Worm (Caenorhabditis elegans): Measurements from ENCODE around the gene mrps-18A.
A peak's percentile ranks its signal among the peaks of the same experiment; 100 is the strongest.

mrps-18A gene

ce11 chrIII:8331779-8332178, at the start of gene mrps-18A, which contains the start of gene ZC262.2 (continued):
- TF ChIP-seq grh-1 (GFP tag; IDR thresholded peaks at IDR 0.05) (no peak), fkh-4 (tag; optimal IDR thresholded peaks at IDR 0.05; ENCODE audit: borderline replicate concordance) (no peak), pax-3 (tag; optimal IDR thresholded peaks at IDR 0.05) (no peak)

DNA sequence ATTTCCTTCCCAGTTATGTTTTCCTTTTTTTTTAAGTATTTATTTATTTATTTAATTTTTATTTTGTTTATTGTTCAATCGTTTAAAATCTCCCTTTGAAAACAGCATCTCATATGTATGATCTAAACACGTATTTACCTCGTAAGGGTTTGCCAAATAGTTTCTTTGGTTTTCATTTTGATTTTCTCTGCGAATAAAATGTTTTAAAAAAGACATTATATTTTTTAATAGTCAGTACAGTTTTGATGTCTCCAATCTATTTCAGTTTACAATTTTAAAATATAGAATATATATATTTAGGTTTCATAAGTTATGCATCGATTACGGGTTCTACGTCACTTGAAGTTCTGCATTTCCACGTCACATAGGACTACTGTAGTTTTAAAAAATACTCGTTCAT, 48.9 kb upstream of the mrps-18A start, which contains the start of gene R05D3.12:
Gene R05D3.12 (plus strand): TSS at position 301 of the 400 bp plus-strand sequence.
- no peak for TF ChIP-seq mep-1 (tag; optimal IDR thresholded peaks at IDR 0.05)
- no peak for TF ChIP-seq tlp-1 (tag; optimal IDR thresholded peaks at IDR 0.05)
- TF ChIP-seq pag-3 (tag; optimal IDR thresholded peaks at IDR 0.05; ENCODE audit: borderline replicate concordance, insufficient read depth), result no peak
- TF ChIP-seq elt-2 (tag; optimal IDR thresholded peaks at IDR 0.05), result no peak

- TF ChIP-seq efl-1 (optimal IDR thresholded peaks at IDR 0.05) (no peak), efl-1 (GFP tag; optimal IDR thresholded peaks at IDR 0.05 in 1 of 2) (peak in 1 of 2 experiments; percentile 26), sptf-1 (tag; optimal IDR thresholded peaks at IDR 0.05) (no peak)
Measured at ce11 chrIII:8375000-8375399, 43.3 kb upstream of the mrps-18A start, which contains the start of gene met-2. met-2 (plus strand) TSS chrIII:8375300.

DNA sequence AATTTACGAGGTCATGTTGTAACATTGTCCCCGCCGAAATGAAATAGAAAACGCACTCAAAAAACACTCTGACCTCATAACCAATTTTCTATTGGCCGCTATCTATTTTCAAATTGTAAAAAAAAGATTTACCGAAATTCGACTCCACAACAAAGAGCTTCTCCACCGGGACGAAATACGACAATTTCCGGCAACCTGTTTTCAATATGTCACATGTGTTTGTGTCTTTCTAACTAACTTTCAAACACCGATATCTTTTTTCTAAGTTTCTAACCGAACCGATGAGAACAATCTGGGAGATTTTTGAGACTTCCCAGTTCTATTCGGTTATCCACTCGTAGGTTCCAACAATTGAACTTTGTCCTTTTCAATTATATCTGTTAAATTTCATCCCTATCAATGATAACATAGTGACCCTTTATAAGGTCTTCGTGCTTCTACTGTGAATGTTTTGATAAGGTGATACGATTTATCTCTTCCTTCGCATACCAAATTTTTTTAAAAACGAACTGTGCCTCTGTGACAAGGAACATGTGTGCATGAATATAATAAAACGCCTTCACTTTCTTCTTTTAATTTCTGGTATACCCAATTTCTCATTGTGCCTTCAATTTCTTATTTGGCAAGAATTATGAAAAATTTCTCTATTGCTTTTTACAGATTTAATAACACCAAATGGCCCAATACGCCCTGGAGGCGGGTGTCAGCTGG, 40.0 kb upstream of the mrps-18A start, which contains the start of gene lmbr-1:
Gene lmbr-1 (plus strand): TSS at position 661 of the 711 bp plus-strand sequence.
- TF ChIP-seq efl-1 (optimal IDR thresholded peaks at IDR 0.05) (no peak), efl-1 (GFP tag; optimal IDR thresholded peaks at IDR 0.05 in 1 of 2) (peak in 1 of 2 experiments; percentile 46), nhr-85 (tag) (peak; percentile 13), blmp-1 (tag; optimal IDR thresholded peaks at IDR 0.05) (peak; percentile 25), fkh-4 (tag; optimal IDR thresholded peaks at IDR 0.05; ENCODE audit: borderline replicate concordance) (peak; percentile 58), ceh-63 (GFP tag; optimal IDR thresholded peaks at IDR 0.05) (no peak), zag-1 (tag; optimal IDR thresholded peaks at IDR 0.05) (no peak), lsy-2 (tag; optimal IDR thresholded peaks at IDR 0.05) (no peak), dsc-1 (tag; optimal IDR thresholded peaks at IDR 0.05) (peak; percentile 93), efl-3 (GFP tag; optimal IDR thresholded peaks at IDR 0.05) (no peak)

- TF ChIP-seq nhr-85 (tag), result peak; percentile 91
- TF ChIP-seq zag-1 (tag; optimal IDR thresholded peaks at IDR 0.05), result no peak
- TF ChIP-seq egl-27 (tag; optimal IDR thresholded peaks at IDR 0.05), result no peak
- TF ChIP-seq snu-23 (GFP tag; optimal IDR thresholded peaks at IDR 0.05), result peak; percentile 60
- peak in 1 of 2 experiments; percentile 74 for TF ChIP-seq mdl-1 (tag; optimal IDR thresholded peaks at IDR 0.05)
- TF ChIP-seq C04F5.9 (tag; optimal IDR thresholded peaks at IDR 0.05), result no peak
- no peak for TF ChIP-seq lin-39 (tag; optimal IDR thresholded peaks at IDR 0.05)
- TF ChIP-seq xbp-1 (tag; optimal IDR thresholded peaks at IDR 0.05), result peak; percentile 23
- peak; percentile 40 for TF ChIP-seq nhr-90 (tag; optimal IDR thresholded peaks at IDR 0.05; ENCODE audit: poor library complexity)
- TF ChIP-seq rnt-1 (tag; optimal IDR thresholded peaks at IDR 0.05), result peak; percentile 4
- TF ChIP-seq irx-1 (tag; optimal IDR thresholded peaks at IDR 0.05), result no peak
- TF ChIP-seq unc-98 (GFP tag; IDR thresholded peaks at IDR 0.05), result no peak
- TF ChIP-seq sptf-1 (tag; optimal IDR thresholded peaks at IDR 0.05), result no peak
- TF ChIP-seq elt-2 (tag; optimal IDR thresholded peaks at IDR 0.05), result peak; percentile 46
- peak; percentile 19 to 35 for TF ChIP-seq lin-35 (GFP tag; optimal IDR thresholded peaks at IDR 0.05)
- no peak for TF ChIP-seq sox-4 (tag; optimal IDR thresholded peaks at IDR 0.05)
- peak in 1 of 3 experiments; percentile 8 for TF ChIP-seq ceh-82 (tag; optimal IDR thresholded peaks at IDR 0.05)
- no peak for TF ChIP-seq nhr-11 (tag; optimal IDR thresholded peaks at IDR 0.05)
- TF ChIP-seq tbx-2 (tag; optimal IDR thresholded peaks at IDR 0.05), result peak; percentile 13
- TF ChIP-seq C34B4.2 (tag; optimal IDR thresholded peaks at IDR 0.05), result no peak
- TF ChIP-seq dpl-1 (GFP tag; optimal IDR thresholded peaks at IDR 0.05), result peak in 1 of 3 experiments; percentile 17
- TF ChIP-seq blmp-1 (tag; optimal IDR thresholded peaks at IDR 0.05), result peak; percentile 76
- no peak for TF ChIP-seq fkh-4 (tag; optimal IDR thresholded peaks at IDR 0.05; ENCODE audit: borderline replicate concordance)
- no peak for TF ChIP-seq efl-3 (GFP tag; optimal IDR thresholded peaks at IDR 0.05)
- no peak for TF ChIP-seq jun-1 (tag; optimal IDR thresholded peaks at IDR 0.05)
- no peak for TF ChIP-seq lin-13 (GFP tag; optimal IDR thresholded peaks at IDR 0.05)
- peak in 1 of 2 experiments; percentile 20 for TF ChIP-seq efl-1 (optimal IDR thresholded peaks at IDR 0.05)
- peak; percentile 8 to 66 for TF ChIP-seq efl-1 (GFP tag; optimal IDR thresholded peaks at IDR 0.05 in 1 of 2)
- TF ChIP-seq unc-30 (tag; optimal IDR thresholded peaks at IDR 0.05), result no peak
- no peak for TF ChIP-seq unc-130 (tag; optimal IDR thresholded peaks at IDR 0.05)
- TF ChIP-seq lin-14 (GFP tag; optimal IDR thresholded peaks at IDR 0.05), result peak; percentile 78
- TF ChIP-seq nhr-71 (tag; optimal IDR thresholded peaks at IDR 0.05), result peak; percentile 56
- TF ChIP-seq nhr-47 (tag; optimal IDR thresholded peaks at IDR 0.05), result no peak
- TF ChIP-seq grh-1 (GFP tag; IDR thresholded peaks at IDR 0.05), result peak; percentile 72
Measured at ce11 chrIII:8370846-8371257, 39.1 kb upstream of the mrps-18A start.

All from whole organism, L1 larva.